Fruit fly (Drosophila melanogaster) whole organism, embryonic: ENCODE results near the gene Cyp4ac2.

Experiments used
- Abd-B ChIP-seq: fragments of 200-800 bp; sonication (Bioruptor generic); optimal IDR thresholded peaks from 2 replicates; lab custom pipeline; 2018; ENCODE audit warnings: missing biosample characterization, mild to moderate bottlenecking, missing genetic modification characterization, moderate library complexity
- Atf-2 ChIP-seq: fragments of 200-800 bp; sonication (Bioruptor generic); optimal IDR thresholded peaks from 2 replicates; lab custom pipeline; 2016; ENCODE audit warnings: missing biosample characterization, missing genetic modification characterization
- B-H2 ChIP-seq: fragments of 200-800 bp; sonication (Bioruptor generic); optimal IDR thresholded peaks from 2 replicates; lab custom pipeline; 2018; ENCODE audit warnings: missing biosample characterization, mild to moderate bottlenecking, missing genetic modification characterization
- CG10209 ChIP-seq: fragments of 200-800 bp; sonication (Bioruptor generic); optimal IDR thresholded peaks from 3 replicates; lab custom pipeline; 2017; ENCODE audit warnings: missing biosample characterization, mild to moderate bottlenecking, missing genetic modification characterization, missing genetic modification reagents
- CG10267 ChIP-seq: fragments of 200-800 bp; sonication (Bioruptor generic); optimal IDR thresholded peaks from 2 replicates; lab custom pipeline; 2018; ENCODE audit warnings: missing biosample characterization, mild to moderate bottlenecking, missing genetic modification characterization, moderate library complexity
- CG10462 ChIP-seq: fragments of 200-800 bp; sonication (Bioruptor generic); optimal IDR thresholded peaks from 2 replicates; lab custom pipeline; 2016; ENCODE audit warnings: missing biosample characterization, missing genetic modification characterization
- CG11504 ChIP-seq: fragments of 200-800 bp; sonication (Bioruptor generic); optimal IDR thresholded peaks from 3 replicates; lab custom pipeline; 2019; ENCODE audit warnings: missing biosample characterization, mild to moderate bottlenecking, missing genetic modification characterization, moderate library complexity
- CG11695 ChIP-seq: fragments of 200-800 bp; sonication (Bioruptor generic); IDR thresholded peaks from 3 replicates; pipeline ENCODE4 v1.3.6; 2022; ENCODE audit warnings: missing biosample characterization, missing genetic modification characterization
- CG12104 ChIP-seq: fragments of 200-800 bp; sonication (Bioruptor generic); optimal IDR thresholded peaks from 3 replicates; lab custom pipeline; 2016; ENCODE audit warnings: missing biosample characterization, missing genetic modification characterization
- CG13775 ChIP-seq: fragments of 200-800 bp; sonication (Bioruptor generic); optimal IDR thresholded peaks from 3 replicates; lab custom pipeline; 2017; ENCODE audit warnings: missing biosample characterization, mild to moderate bottlenecking, missing genetic modification characterization
- CG14014 ChIP-seq: fragments of 200-800 bp; sonication (Bioruptor generic); IDR thresholded peaks from 2 replicates; pipeline ENCODE4 v1.3.6; 2022; ENCODE audit warnings: missing biosample characterization, missing genetic modification characterization
- CG15601 ChIP-seq: fragments of 200-800 bp; sonication (Bioruptor generic); optimal IDR thresholded peaks from 3 replicates; lab custom pipeline; 2019; ENCODE audit warnings: missing biosample characterization, mild to moderate bottlenecking, missing genetic modification characterization, moderate library complexity
- CG1602 ChIP-seq: fragments of 200-800 bp; sonication (Bioruptor generic); optimal IDR thresholded peaks from 3 replicates; lab custom pipeline; 2016; ENCODE audit warnings: missing biosample characterization, missing genetic modification characterization
- CG1647 ChIP-seq: fragments of 200-800 bp; sonication (Bioruptor generic); optimal IDR thresholded peaks from 3 replicates; lab custom pipeline; 2016; ENCODE audit warnings: missing biosample characterization, missing genetic modification characterization
- CG16779 ChIP-seq: fragments of 200-800 bp; sonication (Bioruptor generic); IDR thresholded peaks from 2 replicates; pipeline ENCODE4 v1.3.6; 2022; ENCODE audit warnings: missing biosample characterization, missing genetic modification characterization
- CG17186 ChIP-seq: fragments of 200-800 bp; sonication (Bioruptor generic); optimal IDR thresholded peaks from 3 replicates; lab custom pipeline; 2017; ENCODE audit warnings: missing biosample characterization, missing genetic modification reagents, missing genetic modification characterization
- CG17568 ChIP-seq: fragments of 200-800 bp; sonication (Bioruptor generic); optimal IDR thresholded peaks from 2 replicates; lab custom pipeline; 2018; ENCODE audit warnings: missing biosample characterization, mild to moderate bottlenecking, missing genetic modification characterization, moderate library complexity
- CG2129 ChIP-seq: fragments of 200-800 bp; sonication (Bioruptor generic); IDR thresholded peaks from 2 replicates; pipeline ENCODE4 v1.3.6; 2022; ENCODE audit warnings: missing biosample characterization, missing genetic modification characterization; ENCODE audit not compliant: partially characterized antibody
- CG2202 ChIP-seq: fragments of 200-800 bp; sonication (Bioruptor generic); optimal IDR thresholded peaks from 2 replicates; lab custom pipeline; 2018; ENCODE audit warnings: missing biosample characterization, mild to moderate bottlenecking, missing genetic modification characterization
- CG2889 ChIP-seq: fragments of 200-800 bp; sonication (Bioruptor generic); IDR thresholded peaks from 3 replicates; pipeline ENCODE4 v1.3.6; 2022; ENCODE audit warnings: missing biosample characterization, missing genetic modification characterization
- CG32532 ChIP-seq: fragments of 200-800 bp; sonication (Bioruptor generic); IDR thresholded peaks from 2 replicates; pipeline ENCODE4 v1.3.6; 2022; ENCODE audit warnings: missing biosample characterization, missing genetic modification characterization
- CG3726 ChIP-seq: fragments of 200-800 bp; sonication (Bioruptor generic); IDR thresholded peaks from 3 replicates; pipeline ENCODE4, ENCODE4 v1.3.6; 2022; ENCODE audit warnings: missing biosample characterization, missing genetic modification characterization
- CG4360 ChIP-seq: fragments of 200-800 bp; sonication (Bioruptor generic); IDR thresholded peaks from 2 replicates; pipeline ENCODE4 v1.3.6; 2022; ENCODE audit warnings: missing biosample characterization, missing genetic modification characterization
- Dref ChIP-seq: fragments of 200-800 bp; sonication (Bioruptor generic); IDR thresholded peaks from 2 replicates; pipeline ENCODE4 v1.3.6; 2022; ENCODE audit warnings: missing biosample characterization, missing genetic modification characterization
- E2f2 ChIP-seq: fragments of 200-800 bp; sonication (Bioruptor generic); IDR thresholded peaks from 2 replicates; pipeline ENCODE4 v1.3.6; 2022; ENCODE audit warnings: missing biosample characterization, missing genetic modification characterization
- GATAe ChIP-seq: fragments of 200-800 bp; sonication (Bioruptor generic); conservative IDR thresholded peaks from 2 replicates; pipeline ENCODE4 v1.3.6; 2022; ENCODE audit warnings: missing biosample characterization, missing genetic modification characterization
- HmgZ ChIP-seq: fragments of 200-800 bp; sonication (Bioruptor generic); optimal IDR thresholded peaks from 2 replicates; lab custom pipeline; 2018; ENCODE audit warnings: missing biosample characterization, mild to moderate bottlenecking, missing genetic modification characterization
- Jarid2 ChIP-seq: fragments of 200-800 bp; sonication (Bioruptor generic); optimal IDR thresholded peaks from 3 replicates; lab custom pipeline; 2017; ENCODE audit warnings: mild to moderate bottlenecking, missing biosample characterization, missing genetic modification reagents, missing genetic modification characterization
- Med ChIP-seq: fragments of 200-800 bp; sonication (Bioruptor generic); peaks from one replicate; lab custom pipeline; 2016; ENCODE audit warnings: missing biosample characterization, missing genetic modification characterization, mild to moderate bottlenecking, inconsistent platforms, moderate library complexity
- NC2β ChIP-seq: fragments of 200-800 bp; sonication (Bioruptor generic); optimal IDR thresholded peaks from 2 replicates; lab custom pipeline; 2016; ENCODE audit warnings: missing biosample characterization, missing genetic modification characterization
- Oli ChIP-seq: fragments of 200-800 bp; sonication (Bioruptor generic); optimal IDR thresholded peaks from 2 replicates; lab custom pipeline; 2018; ENCODE audit warnings: missing biosample characterization, mild to moderate bottlenecking, missing genetic modification characterization, moderate library complexity
- Sin3A ChIP-seq: fragments of >200 bp; optimal IDR thresholded peaks from 2 replicates; lab custom pipeline; 2018
- Ssrp ChIP-seq: fragments of 200-800 bp; sonication (Bioruptor generic); optimal IDR thresholded peaks from 2 replicates; lab custom pipeline; 2018; ENCODE audit warnings: missing biosample characterization, mild to moderate bottlenecking, missing genetic modification characterization, moderate library complexity
- Taf1 ChIP-seq: fragments of 200-800 bp; sonication (Bioruptor generic); IDR thresholded peaks from 2 replicates; pipeline ENCODE4 v1.3.6; 2022; ENCODE audit warnings: missing biosample characterization, missing genetic modification characterization
- Xbp1 ChIP-seq: fragments of 200-800 bp; sonication (Bioruptor generic); optimal IDR thresholded peaks from 3 replicates; lab custom pipeline; 2016; ENCODE audit warnings: missing biosample characterization, mild to moderate bottlenecking, missing genetic modification characterization
- Xrp1 ChIP-seq: fragments of 200-800 bp; sonication (Bioruptor generic); IDR thresholded peaks from 2 replicates; pipeline ENCODE4 v1.3.6; 2022; ENCODE audit warnings: missing biosample characterization, missing genetic modification characterization
- ase ChIP-seq: fragments of 200-800 bp; sonication (Bioruptor generic); IDR thresholded peaks from 3 replicates; pipeline ENCODE4 v1.3.6; 2022; ENCODE audit warnings: missing biosample characterization, missing genetic modification characterization
- bowl ChIP-seq: fragments of 200-800 bp; sonication (Bioruptor generic); IDR thresholded peaks from 2 replicates; pipeline ENCODE4 v1.3.6; 2022; ENCODE audit warnings: missing biosample characterization, missing genetic modification characterization
- bsh ChIP-seq, 2 experiments: fragments of 200-800 bp; sonication (Bioruptor generic); optimal IDR thresholded peaks; 2 replicates each; lab custom pipeline; 2017 to 2018; ENCODE audit warnings: mild to moderate bottlenecking in 2 of 2, missing biosample characterization in 2 of 2, missing genetic modification characterization in 2 of 2, moderate library complexity in 1 of 2
- croc ChIP-seq: fragments of 200-800 bp; sonication (Bioruptor generic); conservative IDR thresholded peaks from 3 replicates; pipeline ENCODE4 v1.3.6; 2022; ENCODE audit warnings: missing biosample characterization, missing genetic modification characterization
- dimm ChIP-seq: fragments of 200-800 bp; sonication (Bioruptor generic); IDR thresholded peaks from 2 replicates; pipeline ENCODE4 v1.3.6; 2022; ENCODE audit warnings: missing biosample characterization, missing genetic modification characterization
- fd102C ChIP-seq: fragments of 200-800 bp; sonication (Bioruptor generic); optimal IDR thresholded peaks from 2 replicates; lab custom pipeline; 2018; ENCODE audit warnings: missing biosample characterization, mild to moderate bottlenecking, missing genetic modification characterization, moderate library complexity
- gcm ChIP-seq: fragments of 200-800 bp; sonication (Bioruptor generic); optimal IDR thresholded peaks from 2 replicates; lab custom pipeline; 2019; ENCODE audit warnings: missing biosample characterization, mild to moderate bottlenecking, missing genetic modification characterization, moderate library complexity
- gcm2 ChIP-seq: fragments of 200-800 bp; sonication (Bioruptor generic); optimal IDR thresholded peaks from 2 replicates; lab custom pipeline; 2016; ENCODE audit warnings: missing biosample characterization, missing genetic modification characterization
- jing ChIP-seq: fragments of 200-800 bp; sonication (Bioruptor generic); optimal IDR thresholded peaks from 2 replicates; lab custom pipeline; 2018; ENCODE audit warnings: missing biosample characterization, mild to moderate bottlenecking, missing genetic modification characterization
- peb ChIP-seq: fragments of 200-800 bp; sonication (Bioruptor generic); IDR thresholded peaks from 2 replicates; pipeline ENCODE4 v1.3.6; 2022; ENCODE audit warnings: missing biosample characterization, missing genetic modification characterization
- pum ChIP-seq: fragments of 200-800 bp; sonication (Bioruptor generic); optimal IDR thresholded peaks from 2 replicates; lab custom pipeline; 2016; ENCODE audit warnings: missing biosample characterization, missing genetic modification characterization
- row ChIP-seq: fragments of 200-800 bp; sonication (Bioruptor generic); IDR thresholded peaks from 3 replicates; pipeline ENCODE4 v1.3.6; 2022; ENCODE audit warnings: missing biosample characterization, missing genetic modification characterization
- tna ChIP-seq: fragments of 200-800 bp; sonication (Bioruptor generic); IDR thresholded peaks from 2 replicates; pipeline ENCODE4 v1.3.6; 2022; ENCODE audit warnings: missing biosample characterization, missing genetic modification characterization; ENCODE audit not compliant: partially characterized antibody
- trem ChIP-seq: fragments of 200-800 bp; optimal IDR thresholded peaks from 3 replicates; lab custom pipeline; 2019; ENCODE audit warnings: missing biosample characterization, mild to moderate bottlenecking, missing genetic modification characterization, moderate library complexity

Cyp4ac2 gene

dm6 chr2L:5297289-5297960, 31.2 kb downstream of the Cyp4ac2 start (continued):
- TF ChIP-seq E2f2 (GFP tag; lab: Robert Waterston, UW) (peak; percentile 21; the same call in 1 of the 2 replicates), CG11504 (tag; lab: Kevin White, UChicago) (peak; percentile 43), bowl (GFP tag; lab: Robert Waterston, UW) (no peak), CG1647 (GFP tag; lab: Kevin White, UChicago) (no peak), HmgZ (tag; lab: Kevin White, UChicago) (no peak), CG32532 (no peak), jing (GFP tag; lab: Kevin White, UChicago) (peak; percentile 34), CG1602 (GFP tag; lab: Kevin White, UChicago) (peak; percentile 19), peb (0 out of 2 replicates have a peak, but pooled peaks have one; percentile 31), CG14014 (GFP tag; lab: Robert Waterston, UW) (no peak), Abd-B (GFP tag; lab: Kevin White, UChicago) (peak; percentile 37), CG10267 (peak; percentile 33), gcm2 (GFP tag; lab: Kevin White, UChicago) (no peak), Sin3A (lab: Kevin White, UChicago) (no peak), ase (GFP tag; lab: Robert Waterston, UW) (0 out of 3 replicates have a peak, but pooled peaks have one; percentile 6), Taf1 (GFP tag; lab: Robert Waterston, UW) (no peak), CG2129 (GFP tag; lab: Robert Waterston, UW) (no peak), Xbp1 (GFP tag; lab: Kevin White, UChicago) (peak; percentile 25), CG17568 (GFP tag; lab: Kevin White, UChicago) (peak; percentile 22), trem (tag; lab: Kevin White, UChicago) (peak; percentile 22), dimm (0 out of 2 replicates have a peak, but pooled peaks have one; percentile 3), croc (GFP tag; lab: Robert Waterston, UW) (peak; percentile 57; the same call in 2 of the 3 replicates), bsh (GFP tag; optimal IDR thresholded peaks at IDR 0.05; lab: Kevin White, UChicago) (peak in 1 of 2 experiments; percentile 88), CG2889 (0 out of 3 replicates have a peak, but pooled peaks have one; percentile 29), pum (GFP tag; lab: Kevin White, UChicago) (peak; percentile 38), CG16779 (GFP tag; lab: Robert Waterston, UW) (no peak), tna (GFP tag; lab: Robert Waterston, UW) (no peak), Jarid2 (GFP tag; lab: Kevin White, UChicago) (no peak), B-H2 (no peak), gcm (GFP tag; lab: Kevin White, UChicago) (peak; percentile 6), CG10209 (GFP tag; lab: Kevin White, UChicago) (no peak), NC2β (GFP tag; lab: Kevin White, UChicago) (peak; percentile 36), Med (GFP tag; lab: Kevin White, UChicago) (peak; percentile 80), Atf-2 (GFP tag; lab: Kevin White, UChicago) (peak; percentile 15), Oli (tag; lab: Kevin White, UChicago) (peak; percentile 69), Ssrp (tag; lab: Kevin White, UChicago) (peak; percentile 54), CG17186 (GFP tag; lab: Kevin White, UChicago) (no peak), GATAe (GFP tag; lab: Robert Waterston, UW) (no peak), Xrp1 (GFP tag; lab: Robert Waterston, UW) (peak; percentile 29; the same call in 1 of the 2 replicates), CG15601 (peak; percentile 46), CG2202 (tag; lab: Kevin White, UChicago) (peak; percentile 58), CG11695 (GFP tag; lab: Robert Waterston, UW) (peak; percentile 36; the same call in 2 of the 3 replicates), row (peak; percentile 66), CG13775 (GFP tag; lab: Kevin White, UChicago) (peak; percentile 15), CG3726 (GFP tag; lab: Robert Waterston, UW) (no peak), CG12104 (peak; percentile 20), CG10462 (GFP tag; lab: Kevin White, UChicago) (no peak), Dref (no peak), fd102C (GFP tag; lab: Kevin White, UChicago) (no peak), CG4360 (GFP tag; lab: Robert Waterston, UW) (no peak)
